Fruit fly (Drosophila melanogaster) whole organism, embryonic: ENCODE data around the gene CG1273.

Source experiments
- Atf3 ChIP-seq: fragments of 200-800 bp; sonication (Bioruptor generic); optimal IDR thresholded peaks from 3 replicates; lab custom pipeline; 2016; ENCODE audit warnings: missing biosample characterization, missing genetic modification characterization
- Atf6 ChIP-seq: fragments of 200-800 bp; sonication (Bioruptor generic); IDR thresholded peaks from 2 replicates; pipeline ENCODE4 v1.3.6; 2022; ENCODE audit warnings: missing biosample characterization, missing genetic modification characterization
- Blimp-1 ChIP-seq: fragments of 200-800 bp; sonication (Bioruptor generic); optimal IDR thresholded peaks from 3 replicates; lab custom pipeline; 2018; ENCODE audit warnings: missing biosample characterization, missing genetic modification characterization, mild to moderate bottlenecking, moderate library complexity, missing genetic modification reagents
- CG10979 ChIP-seq: fragments of 200-800 bp; sonication (Bioruptor generic); optimal IDR thresholded peaks from 2 replicates; lab custom pipeline; 2018; ENCODE audit warnings: missing biosample characterization, mild to moderate bottlenecking, missing genetic modification characterization, moderate library complexity
- CG11456 ChIP-seq: fragments of 200-800 bp; sonication (Bioruptor generic); IDR thresholded peaks from 3 replicates; pipeline ENCODE4 v1.3.6; 2022; ENCODE audit warnings: missing biosample characterization, missing genetic modification characterization
- CG12104 ChIP-seq: fragments of 200-800 bp; sonication (Bioruptor generic); optimal IDR thresholded peaks from 3 replicates; lab custom pipeline; 2016; ENCODE audit warnings: missing biosample characterization, missing genetic modification characterization
- CG12299 ChIP-seq: fragments of 200-800 bp; sonication (Bioruptor generic); optimal IDR thresholded peaks from 2 replicates; lab custom pipeline; 2018; ENCODE audit warnings: missing biosample characterization, mild to moderate bottlenecking, missing genetic modification characterization
- CG1233 ChIP-seq: fragments of 200-800 bp; sonication (Bioruptor generic); optimal IDR thresholded peaks from 4 replicates; lab custom pipeline; 2018; ENCODE audit warnings: missing biosample characterization, mild to moderate bottlenecking, missing genetic modification characterization
- CG13624 ChIP-seq: fragments of 200-800 bp; sonication (Bioruptor generic); optimal IDR thresholded peaks from 2 replicates; lab custom pipeline; 2016; ENCODE audit warnings: missing biosample characterization, missing genetic modification characterization
- CG1603 ChIP-seq: fragments of 200-800 bp; sonication (Bioruptor generic); optimal IDR thresholded peaks from 2 replicates; lab custom pipeline; 2019; ENCODE audit warnings: missing biosample characterization, mild to moderate bottlenecking, missing genetic modification characterization, moderate library complexity
- CG17359 ChIP-seq: fragments of 200-800 bp; sonication (Bioruptor generic); optimal IDR thresholded peaks from 3 replicates; lab custom pipeline; 2018; ENCODE audit warnings: missing biosample characterization, mild to moderate bottlenecking, missing genetic modification characterization, moderate library complexity
- CG17568 ChIP-seq: fragments of 200-800 bp; sonication (Bioruptor generic); optimal IDR thresholded peaks from 2 replicates; lab custom pipeline; 2018; ENCODE audit warnings: missing biosample characterization, mild to moderate bottlenecking, missing genetic modification characterization, moderate library complexity
- CG1832 ChIP-seq: fragments of 200-800 bp; sonication (Bioruptor generic); optimal IDR thresholded peaks from 2 replicates; lab custom pipeline; 2017; ENCODE audit warnings: missing biosample characterization, mild to moderate bottlenecking, missing genetic modification characterization, inconsistent platforms
- CG2116 ChIP-seq: fragments of 200-800 bp; sonication (Bioruptor generic); optimal IDR thresholded peaks from 3 replicates; lab custom pipeline; 2018; ENCODE audit warnings: missing biosample characterization, mild to moderate bottlenecking, missing genetic modification characterization
- CG2678 ChIP-seq: fragments of 200-800 bp; sonication (Bioruptor generic); optimal IDR thresholded peaks from 3 replicates; lab custom pipeline; 2019; ENCODE audit warnings: missing biosample characterization, mild to moderate bottlenecking, missing genetic modification characterization, moderate library complexity
- CG3847 ChIP-seq: fragments of 200-800 bp; sonication (Bioruptor generic); IDR thresholded peaks from 2 replicates; pipeline ENCODE4 v1.3.6; 2022; ENCODE audit warnings: missing biosample characterization, missing genetic modification characterization
- CG42726 ChIP-seq: fragments of 200-800 bp; sonication (Bioruptor generic); IDR thresholded peaks from 2 replicates; pipeline ENCODE4 v1.3.6; 2022; ENCODE audit warnings: missing biosample characterization, missing genetic modification characterization; ENCODE audit not compliant: partially characterized antibody
- CG4328 ChIP-seq: fragments of 200-800 bp; sonication (Bioruptor generic); optimal IDR thresholded peaks from 3 replicates; lab custom pipeline; 2017; ENCODE audit warnings: missing biosample characterization, missing genetic modification reagents, missing genetic modification characterization
- CG6254 ChIP-seq: fragments of 200-800 bp; sonication (Bioruptor generic); optimal IDR thresholded peaks from 3 replicates; lab custom pipeline; 2017; ENCODE audit warnings: mild to moderate bottlenecking, missing biosample characterization, missing genetic modification reagents, missing genetic modification characterization
- CG6654 ChIP-seq: fragments of 200-800 bp; sonication (Bioruptor generic); optimal IDR thresholded peaks from 2 replicates; lab custom pipeline; 2017; ENCODE audit warnings: missing biosample characterization, mild to moderate bottlenecking, missing genetic modification characterization
- CG6689 ChIP-seq: fragments of 200-800 bp; sonication (Bioruptor generic); IDR thresholded peaks from 2 replicates; pipeline ENCODE4 v1.3.6; 2022; ENCODE audit warnings: missing biosample characterization, missing genetic modification characterization
- CG9797 ChIP-seq: fragments of 200-800 bp; sonication (Bioruptor generic); optimal IDR thresholded peaks from 3 replicates; lab custom pipeline; 2018; ENCODE audit warnings: missing biosample characterization, mild to moderate bottlenecking, missing genetic modification characterization
- Camta ChIP-seq: fragments of 200-800 bp; sonication (Bioruptor generic); optimal IDR thresholded peaks from 2 replicates; lab custom pipeline; 2016; ENCODE audit warnings: missing biosample characterization, missing genetic modification characterization
- Chrac-16 ChIP-seq: fragments of 200-800 bp; sonication (Bioruptor generic); optimal IDR thresholded peaks from 3 replicates; lab custom pipeline; 2016; ENCODE audit warnings: missing biosample characterization, missing genetic modification characterization
- Dbx ChIP-seq: fragments of 200-800 bp; sonication (Bioruptor generic); IDR thresholded peaks from 3 replicates; pipeline ENCODE4 v1.3.6; 2022; ENCODE audit warnings: missing biosample characterization, missing genetic modification characterization
- Doc2 ChIP-seq: fragments of 200-800 bp; sonication (Bioruptor generic); IDR thresholded peaks from 2 replicates; pipeline ENCODE4 v1.3.6; 2022; ENCODE audit warnings: missing biosample characterization, missing genetic modification characterization
- Elba2 ChIP-seq: fragments of 200-800 bp; sonication (Bioruptor generic); optimal IDR thresholded peaks from 3 replicates; lab custom pipeline; 2016; ENCODE audit warnings: missing biosample characterization, missing genetic modification characterization
- Hr3 ChIP-seq: fragments of 200-800 bp; sonication (Bioruptor generic); optimal IDR thresholded peaks from 3 replicates; lab custom pipeline; 2016; ENCODE audit warnings: missing biosample characterization, missing genetic modification characterization
- Jarid2 ChIP-seq: fragments of 200-800 bp; sonication (Bioruptor generic); optimal IDR thresholded peaks from 3 replicates; lab custom pipeline; 2017; ENCODE audit warnings: mild to moderate bottlenecking, missing biosample characterization, missing genetic modification reagents, missing genetic modification characterization
- MTF-1 ChIP-seq: fragments of 200-800 bp; sonication (Bioruptor generic); optimal IDR thresholded peaks from 2 replicates; lab custom pipeline; 2018; ENCODE audit warnings: missing biosample characterization, mild to moderate bottlenecking, missing genetic modification characterization, borderline replicate concordance
- NK7.1 ChIP-seq: fragments of 200-800 bp; sonication (Bioruptor generic); optimal IDR thresholded peaks from 3 replicates; lab custom pipeline; 2016; ENCODE audit warnings: missing biosample characterization, missing genetic modification characterization
- Sox102F ChIP-seq: fragments of 200-800 bp; sonication (Bioruptor generic); optimal IDR thresholded peaks from 2 replicates; lab custom pipeline; 2018; ENCODE audit warnings: missing biosample characterization, mild to moderate bottlenecking, missing genetic modification characterization, moderate library complexity
- Vsx1 ChIP-seq: fragments of 200-800 bp; sonication (Bioruptor generic); optimal IDR thresholded peaks from 2 replicates; lab custom pipeline; 2017; ENCODE audit warnings: missing biosample characterization, mild to moderate bottlenecking, missing genetic modification characterization, missing genetic modification reagents
- btn ChIP-seq: fragments of 200-800 bp; sonication (Bioruptor generic); optimal IDR thresholded peaks from 2 replicates; lab custom pipeline; 2016; ENCODE audit warnings: missing biosample characterization, missing genetic modification characterization
- cad ChIP-seq: fragments of >200 bp; optimal IDR thresholded peaks from 2 replicates; lab custom pipeline; 2017; ENCODE audit warnings: missing biosample characterization, missing genetic modification characterization
- cas ChIP-seq: fragments of 200-800 bp; sonication (Bioruptor generic); IDR thresholded peaks from 2 replicates; pipeline ENCODE4 v1.3.6; 2022; ENCODE audit warnings: missing biosample characterization, missing genetic modification characterization
- corto ChIP-seq: fragments of 200-800 bp; sonication (Bioruptor generic); optimal IDR thresholded peaks from 2 replicates; lab custom pipeline; 2016; ENCODE audit warnings: missing biosample characterization, mild to moderate bottlenecking, missing genetic modification characterization, moderate library complexity
- da ChIP-seq: fragments of 200-800 bp; sonication (Bioruptor generic); optimal IDR thresholded peaks from 2 replicates; lab custom pipeline; 2016; ENCODE audit warnings: missing biosample characterization, missing genetic modification characterization
- dysf ChIP-seq: fragments of 200-800 bp; sonication (Bioruptor generic); IDR thresholded peaks from 3 replicates; pipeline ENCODE4 v1.3.6; 2022; ENCODE audit warnings: missing biosample characterization, missing genetic modification characterization
- ems ChIP-seq: fragments of 200-800 bp; sonication (Bioruptor generic); optimal IDR thresholded peaks from 3 replicates; lab custom pipeline; 2016; ENCODE audit warnings: missing biosample characterization, missing genetic modification characterization
- ftz-f1 ChIP-seq: fragments of 200-800 bp; sonication (Bioruptor generic); optimal IDR thresholded peaks from 2 replicates; lab custom pipeline; 2016; ENCODE audit warnings: missing biosample characterization, missing genetic modification characterization
- grau ChIP-seq: fragments of 200-800 bp; optimal IDR thresholded peaks from 3 replicates; lab custom pipeline; 2019; ENCODE audit warnings: missing biosample characterization, mild to moderate bottlenecking, missing genetic modification characterization, moderate library complexity
- h ChIP-seq: fragments of >200 bp; optimal IDR thresholded peaks from 2 replicates; lab custom pipeline; 2017
- prd ChIP-seq, 3 experiments: fragments of >200 bp in 2 of 3; fragments of 200-800 bp in 1 of 3; sonication (Bioruptor generic) in 1 of 3; optimal IDR thresholded peaks in 2 of 3; IDR thresholded peaks in 1 of 3; 2 replicates in 2 of 3; 3 replicates in 1 of 3; pipeline versions ENCODE4 v1.3.6 to Lab custom; 2017 to 2022; ENCODE audit warnings: missing biosample characterization in 1 of 3, missing genetic modification characterization in 1 of 3
- pzg ChIP-seq: fragments of 200-800 bp; sonication (Bioruptor generic); optimal IDR thresholded peaks from 3 replicates; lab custom pipeline; 2018; ENCODE audit warnings: missing biosample characterization, mild to moderate bottlenecking, missing genetic modification characterization, moderate library complexity
- shn ChIP-seq: fragments of 200-800 bp; sonication (Bioruptor generic); optimal IDR thresholded peaks from 3 replicates; lab custom pipeline; 2016; ENCODE audit warnings: missing biosample characterization, missing genetic modification characterization
- sim ChIP-seq: fragments of 200-800 bp; sonication (Bioruptor generic); IDR thresholded peaks from 2 replicates; pipeline ENCODE4 v1.3.6; 2022; ENCODE audit warnings: missing biosample characterization, missing genetic modification characterization
- sima ChIP-seq: fragments of 200-800 bp; sonication (Bioruptor generic); optimal IDR thresholded peaks from 2 replicates; lab custom pipeline; 2016; ENCODE audit warnings: missing biosample characterization, missing genetic modification characterization
- unc-4 ChIP-seq: fragments of 200-800 bp; sonication (Bioruptor generic); IDR thresholded peaks from 2 replicates; pipeline ENCODE4 v1.3.6; 2022; ENCODE audit warnings: missing biosample characterization, missing genetic modification characterization; ENCODE audit not compliant: partially characterized antibody
- wdn ChIP-seq: fragments of 200-800 bp; sonication (Bioruptor generic); IDR thresholded peaks from 2 replicates; pipeline ENCODE4 v1.3.6; 2022; ENCODE audit warnings: missing biosample characterization, missing genetic modification characterization

CG1273 gene

dm6 chr3L:4283428-4284089, 20.0 kb downstream of the CG1273 start, which contains the start of the genes srw and CG1316 (continued):
- no peak for TF ChIP-seq Hr3
- no peak for TF ChIP-seq CG6254 (GFP tag; lab: Kevin White, UChicago)
- TF ChIP-seq cas, result no peak
- TF ChIP-seq Elba2 (GFP tag; lab: Kevin White, UChicago), result no peak
- no peak for TF ChIP-seq Jarid2 (GFP tag; lab: Kevin White, UChicago)
- TF ChIP-seq CG1603 (tag; lab: Kevin White, UChicago), result peak; percentile 52
- TF ChIP-seq pzg (GFP tag; lab: Kevin White, UChicago), result peak; percentile 60
- TF ChIP-seq MTF-1 (GFP tag; lab: Kevin White, UChicago), result no peak
- TF ChIP-seq ems (GFP tag; lab: Kevin White, UChicago), result no peak
- no peak for TF ChIP-seq shn (GFP tag; lab: Kevin White, UChicago)
- no peak for TF ChIP-seq btn
- no peak for TF ChIP-seq sima (GFP tag; lab: Kevin White, UChicago)
- no peak for TF ChIP-seq Atf3 (GFP tag; lab: Kevin White, UChicago)
- TF ChIP-seq dysf, result no peak
- TF ChIP-seq CG4328, result no peak
- TF ChIP-seq CG12104 (GFP tag; lab: Kevin White, UChicago), result no peak
- TF ChIP-seq CG17568, result no peak
- TF ChIP-seq CG12299, result no peak
- TF ChIP-seq Sox102F (GFP tag; lab: Kevin White, UChicago), result no peak
- no peak for TF ChIP-seq Dbx (GFP tag; lab: Robert Waterston, UW)
- no peak for TF ChIP-seq CG11456
- no peak for TF ChIP-seq grau
- peak; percentile 53 for TF ChIP-seq CG2116 (GFP tag; lab: Kevin White, UChicago)
- no peak for TF ChIP-seq Vsx1 (GFP tag; lab: Kevin White, UChicago)
- no peak for TF ChIP-seq CG6689 (GFP tag; lab: Robert Waterston, UW)
- TF ChIP-seq CG9797 (GFP tag; lab: Kevin White, UChicago), result peak; percentile 3
- no peak for TF ChIP-seq NK7.1
- no peak for TF ChIP-seq Blimp-1
- TF ChIP-seq sim (GFP tag; lab: Robert Waterston, UW), result no peak
- no peak for TF ChIP-seq CG2678 (tag; lab: Kevin White, UChicago)
- TF ChIP-seq CG17359 (tag; lab: Kevin White, UChicago), result no peak
- no peak for TF ChIP-seq da (GFP tag; lab: Kevin White, UChicago)
- TF ChIP-seq cad, result no peak
- TF ChIP-seq prd (optimal IDR thresholded peaks at IDR 0.05; lab: Kevin White, UChicago), result no peak
- no peak for TF ChIP-seq prd (GFP tag; IDR thresholded peaks at IDR 0.05; lab: Robert Waterston, UW)
- no peak for TF ChIP-seq corto (GFP tag; lab: Kevin White, UChicago)
- no peak for TF ChIP-seq wdn (GFP tag; lab: Robert Waterston, UW)
- TF ChIP-seq CG6654, result no peak
- TF ChIP-seq CG1233 (GFP tag; lab: Kevin White, UChicago), result no peak
- no peak for TF ChIP-seq CG42726 (GFP tag; lab: Robert Waterston, UW)
- no peak for TF ChIP-seq Doc2 (GFP tag; lab: Robert Waterston, UW)
- no peak for TF ChIP-seq Camta (GFP tag; lab: Kevin White, UChicago)
- TF ChIP-seq Atf6 (GFP tag; lab: Robert Waterston, UW), result 0 out of 2 replicates have a peak, but pooled peaks have one; percentile 40
- TF ChIP-seq Chrac-16 (GFP tag; lab: Kevin White, UChicago), result no peak
- no peak for TF ChIP-seq CG1832 (GFP tag; lab: Kevin White, UChicago)
- no peak for TF ChIP-seq h
- TF ChIP-seq CG3847 (GFP tag; lab: Robert Waterston, UW), result no peak
- no peak for TF ChIP-seq CG10979
- no peak for TF ChIP-seq ftz-f1 (GFP tag; lab: Kevin White, UChicago)
- 0 out of 2 replicates have a peak, but pooled peaks have one; percentile 39 for TF ChIP-seq unc-4 (GFP tag; lab: Robert Waterston, UW)
- TF ChIP-seq CG13624 (GFP tag; lab: Kevin White, UChicago), result no peak
